Worm (Caenorhabditis elegans): ENCODE data around the gene ZK856.7.

DNA sequence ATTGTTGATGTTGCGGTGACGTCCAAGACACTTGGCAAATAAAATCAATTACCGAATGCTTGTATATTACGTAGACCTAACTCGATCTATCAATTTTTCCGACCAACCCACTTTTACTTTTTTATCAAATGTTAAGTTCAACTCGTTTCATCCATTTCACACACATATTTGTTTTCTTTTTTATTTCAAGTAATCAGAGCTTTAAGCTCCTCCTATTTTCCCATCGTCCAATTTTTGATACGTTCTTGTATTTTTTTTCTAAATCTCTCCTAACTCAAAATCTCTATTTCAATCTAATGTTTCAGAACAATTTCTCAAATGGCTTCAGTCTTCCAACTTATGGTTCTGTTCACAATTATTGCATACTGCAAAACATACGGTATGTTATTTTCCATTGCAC is 3.5 kb upstream of the ZK856.7 start, which contains the start of gene ZK856.6:
- no peak for TF ChIP-seq elt-3 (tag; optimal IDR thresholded peaks at IDR 0.05)
- no peak for TF ChIP-seq fos-1 (tag; optimal IDR thresholded peaks at IDR 0.05)
- no peak for TF ChIP-seq unc-62 (GFP tag; optimal IDR thresholded peaks at IDR 0.05)
- TF ChIP-seq snpc-4 (tag; optimal IDR thresholded peaks at IDR 0.05) = no peak
- no peak for TF ChIP-seq zag-1 (tag; optimal IDR thresholded peaks at IDR 0.05)
- no peak for TF ChIP-seq nhr-23 (tag; optimal IDR thresholded peaks at IDR 0.05)
- TF ChIP-seq fkh-10 (GFP tag; optimal IDR thresholded peaks at IDR 0.05) = no peak
- no peak for TF ChIP-seq lin-39 (tag; optimal IDR thresholded peaks at IDR 0.05)
- no peak for TF ChIP-seq ztf-4 (tag; optimal IDR thresholded peaks at IDR 0.05)
- TF ChIP-seq nhr-11 (tag; optimal IDR thresholded peaks at IDR 0.05) = no peak
